Fruit fly (Drosophila melanogaster) Kc167 (cell line): ENCODE data around the gene Ppm1.

Experiments
- Myc ChIP-seq: fragments of >200 bp; optimal IDR thresholded peaks from 2 replicates; lab custom pipeline; 2017; ENCODE audit warnings: missing external identifiers
- Sin3A ChIP-seq: fragments of >200 bp; optimal IDR thresholded peaks from 2 replicates; lab custom pipeline; 2018; ENCODE audit warnings: missing external identifiers
- psq ChIP-seq: fragments of >200 bp; optimal IDR thresholded peaks from 2 replicates; lab custom pipeline; 2017; ENCODE audit warnings: missing external identifiers
- ttk ChIP-seq: sonication (Bioruptor generic); optimal IDR thresholded peaks from 2 replicates; lab custom pipeline; 2017; ENCODE audit warnings: missing external identifiers

DNA sequence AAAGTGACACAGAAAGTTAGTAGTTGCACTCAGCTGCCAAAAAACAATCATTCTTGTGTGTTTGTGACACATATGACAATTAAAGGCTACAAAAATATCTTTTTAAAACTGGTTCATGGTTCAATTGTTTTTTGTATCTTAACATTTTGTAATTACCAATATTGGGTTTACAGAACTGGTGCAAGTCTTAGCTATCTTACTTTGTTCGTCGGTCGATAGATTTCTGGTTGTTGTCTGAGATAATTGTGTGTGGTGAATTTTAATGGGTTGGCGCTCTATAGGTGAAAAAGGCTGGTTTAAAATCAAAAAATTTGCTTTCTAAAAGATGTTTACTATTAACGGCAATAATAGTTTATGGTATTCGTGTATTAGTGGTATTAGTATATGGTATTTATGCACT lies 23.6 kb downstream of the Ppm1 start:
- TF ChIP-seq ttk, result no peak
- no peak for TF ChIP-seq psq (lab: Kevin White, UChicago)
- TF ChIP-seq Myc, result no peak
- TF ChIP-seq Sin3A, result no peak
